Worm (Caenorhabditis elegans): ENCODE results near the gene Y62E10A.24.

ce11 chrIV:13400456-13401364, 30.2 kb downstream of the Y62E10A.24 start, which contains the start of the genes memi-2 and cyp-31A5:
- TF ChIP-seq bed-1 (GFP tag; IDR thresholded peaks at IDR 0.05): no peak
- TF ChIP-seq zfh-2 (GFP tag; conservative IDR thresholded peaks at IDR 0.05): no peak
- no peak for TF ChIP-seq snpc-4 (GFP tag; optimal IDR thresholded peaks at IDR 0.05)
- TF ChIP-seq snpc-4 (tag; optimal IDR thresholded peaks at IDR 0.05): peak in 1 of 4 experiments; percentile 36
- no peak for TF ChIP-seq mcd-1 (GFP tag; IDR thresholded peaks at IDR 0.05)
- no peak for TF ChIP-seq nfya-1 (tag; optimal IDR thresholded peaks at IDR 0.05; ENCODE audit: borderline replicate concordance, insufficient read depth)
- no peak for TF ChIP-seq nhr-90 (tag; optimal IDR thresholded peaks at IDR 0.05)
- no peak for TF ChIP-seq unc-62 (GFP tag; optimal IDR thresholded peaks at IDR 0.05)
- TF ChIP-seq snpc-1.3 (tag; optimal IDR thresholded peaks at IDR 0.05; ENCODE audit: insufficient read depth): peak; percentile 17
- TF ChIP-seq ets-4 (GFP tag; optimal IDR thresholded peaks at IDR 0.05): no peak
- no peak for TF ChIP-seq fkh-3 (tag; optimal IDR thresholded peaks at IDR 0.05)
- no peak for TF ChIP-seq snpc-1.1 (tag; optimal IDR thresholded peaks at IDR 0.05; ENCODE audit: insufficient read depth)
- no peak for TF ChIP-seq repo-1 (tag; optimal IDR thresholded peaks at IDR 0.05)

Data from whole organism, young adult.